Fruit fly (Drosophila melanogaster) whole organism, wandering third instar larva: ENCODE data around the gene SP555.

Experiments used
- Abd-B ChIP-seq: fragments of >200 bp; optimal IDR thresholded peaks from 2 replicates; lab custom pipeline; 2017; ENCODE audit warnings: missing biosample characterization, missing genetic modification characterization
- CG32264 ChIP-seq: fragments of 200-800 bp; sonication (Bioruptor generic); optimal IDR thresholded peaks from 2 replicates; lab custom pipeline; 2016; ENCODE audit warnings: missing biosample characterization, missing genetic modification characterization
- CG9705 ChIP-seq: fragments of 200-800 bp; sonication (Bioruptor generic); optimal IDR thresholded peaks from 2 replicates; lab custom pipeline; 2018; ENCODE audit warnings: missing biosample characterization, mild to moderate bottlenecking, missing genetic modification characterization
- CrebA ChIP-seq: fragments of 200-800 bp; sonication (Bioruptor generic); optimal IDR thresholded peaks from 2 replicates; lab custom pipeline; 2016; ENCODE audit warnings: missing biosample characterization, mild to moderate bottlenecking, missing genetic modification characterization, borderline replicate concordance
- GATAd ChIP-seq: sonication (Bioruptor generic); optimal IDR thresholded peaks from 2 replicates; lab custom pipeline; 2016; ENCODE audit warnings: missing biosample characterization, missing genetic modification characterization
- HLH106 ChIP-seq: fragments of 200-800 bp; optimal IDR thresholded peaks from 3 replicates; lab custom pipeline; 2019; ENCODE audit warnings: missing biosample characterization, mild to moderate bottlenecking, missing genetic modification characterization, moderate library complexity
- Hnf4 ChIP-seq: fragments of 200-800 bp; sonication (Bioruptor generic); optimal IDR thresholded peaks from 2 replicates; lab custom pipeline; 2016; ENCODE audit warnings: missing biosample characterization, mild to moderate bottlenecking, missing genetic modification characterization
- Hr78 ChIP-seq: fragments of >200 bp; optimal IDR thresholded peaks from 2 replicates; lab custom pipeline; 2017; ENCODE audit warnings: missing biosample characterization, missing genetic modification characterization
- Hr83 ChIP-seq: fragments of 200-300 bp; sonication (Bioruptor generic); optimal IDR thresholded peaks from 2 replicates; lab custom pipeline; 2016; ENCODE audit warnings: missing biosample characterization, mild to moderate bottlenecking, missing genetic modification characterization, moderate library complexity; ENCODE audit not compliant: poor library complexity, severe bottlenecking
- Jra ChIP-seq: sonication (Bioruptor generic); optimal IDR thresholded peaks from 2 replicates; lab custom pipeline; 2016; ENCODE audit warnings: missing biosample characterization, missing genetic modification characterization
- Mio ChIP-seq: sonication (Bioruptor generic); optimal IDR thresholded peaks from 2 replicates; lab custom pipeline; 2016; ENCODE audit warnings: missing biosample characterization, missing genetic modification characterization
- Myc ChIP-seq: fragments of >200 bp; optimal IDR thresholded peaks from 2 replicates; lab custom pipeline; 2017
- N ChIP-seq: fragments of >200 bp; optimal IDR thresholded peaks from 2 replicates; lab custom pipeline; 2018; ENCODE audit warnings: missing biosample characterization, missing external identifiers, missing genetic modification characterization
- OdsH ChIP-seq: fragments of 200-800 bp; sonication (Bioruptor generic); optimal IDR thresholded peaks from 2 replicates; lab custom pipeline; 2016; ENCODE audit warnings: missing biosample characterization, mild to moderate bottlenecking, missing genetic modification characterization
- Rel ChIP-seq, 2 experiments: fragments of 200-800 bp; sonication (Bioruptor generic) in 1 of 2; optimal IDR thresholded peaks; 2 replicates in 1 of 2; 3 replicates in 1 of 2; lab custom pipeline; 2016 to 2019; ENCODE audit warnings: mild to moderate bottlenecking in 2 of 2, missing biosample characterization in 2 of 2, missing genetic modification characterization in 2 of 2, moderate library complexity in 1 of 2
- Sp1 ChIP-seq: fragments of 200-800 bp; sonication (Bioruptor generic); optimal IDR thresholded peaks from 3 replicates; lab custom pipeline; 2019; ENCODE audit warnings: missing biosample characterization, mild to moderate bottlenecking, missing genetic modification characterization, moderate library complexity
- Vsx2 ChIP-seq: fragments of 200-300, 225-300 bp; sonication (Bioruptor generic); optimal IDR thresholded peaks from 2 replicates; lab custom pipeline; 2018; ENCODE audit warnings: missing biosample characterization, missing genetic modification characterization; ENCODE audit not compliant: partially characterized antibody
- br ChIP-seq: fragments of 200-800 bp; sonication (Bioruptor generic); optimal IDR thresholded peaks from 2 replicates; lab custom pipeline; 2016; ENCODE audit warnings: missing biosample characterization, missing genetic modification characterization
- dl ChIP-seq, 2 experiments: fragments of 175-275, 200-275 bp in 1 of 2; fragments of 200-275 bp in 1 of 2; sonication (Bioruptor generic); optimal IDR thresholded peaks; lab custom pipeline; 2018; ENCODE audit warnings: mild to moderate bottlenecking in 2 of 2, missing biosample characterization in 2 of 2, missing genetic modification characterization in 2 of 2, moderate library complexity in 2 of 2; ENCODE audit not compliant: partially characterized antibody in 2 of 2, insufficient read depth in 1 of 2
- dmrt93B ChIP-seq: fragments of 200-800 bp; sonication (Bioruptor generic); optimal IDR thresholded peaks from 2 replicates; lab custom pipeline; 2018; ENCODE audit warnings: missing biosample characterization, mild to moderate bottlenecking, missing genetic modification characterization
- dsf ChIP-seq: sonication (Bioruptor generic); optimal IDR thresholded peaks from 2 replicates; lab custom pipeline; 2016; ENCODE audit warnings: missing biosample characterization, missing genetic modification characterization, borderline replicate concordance
- ey ChIP-seq: fragments of 200-800 bp; sonication (Bioruptor generic); optimal IDR thresholded peaks from 2 replicates; lab custom pipeline; 2016; ENCODE audit warnings: missing biosample characterization, missing genetic modification characterization
- foxo ChIP-seq, 2 experiments: fragments of 200-800 bp; sonication (Bioruptor generic); optimal IDR thresholded peaks; 2 replicates in 1 of 2; 3 replicates in 1 of 2; lab custom pipeline; 2016 to 2017; ENCODE audit warnings: missing biosample characterization in 2 of 2, missing genetic modification characterization in 2 of 2
- fru ChIP-seq: fragments of 200-800 bp; sonication (Bioruptor generic); optimal IDR thresholded peaks from 3 replicates; lab custom pipeline; 2016; ENCODE audit warnings: missing biosample characterization, mild to moderate bottlenecking, missing genetic modification characterization
- h ChIP-seq: fragments of 200-800 bp; sonication (Bioruptor generic); optimal IDR thresholded peaks from 3 replicates; lab custom pipeline; 2016; ENCODE audit warnings: missing biosample characterization, mild to moderate bottlenecking, missing genetic modification characterization
- lola ChIP-seq: fragments of >200 bp; optimal IDR thresholded peaks from 2 replicates; lab custom pipeline; 2017; ENCODE audit warnings: missing biosample characterization, missing genetic modification characterization
- pan ChIP-seq: fragments of >200 bp; optimal IDR thresholded peaks from 2 replicates; lab custom pipeline; 2017
- psq ChIP-seq: fragments of 200-800 bp; sonication (Bioruptor generic); optimal IDR thresholded peaks from 3 replicates; lab custom pipeline; 2017; ENCODE audit warnings: missing biosample characterization, mild to moderate bottlenecking, missing genetic modification characterization, moderate library complexity
- rgr ChIP-seq: fragments of 200-800 bp; sonication (Bioruptor generic); optimal IDR thresholded peaks from 3 replicates; lab custom pipeline; 2016; ENCODE audit warnings: missing biosample characterization, mild to moderate bottlenecking, missing genetic modification characterization
- sage ChIP-seq: fragments of 200-800 bp; sonication (Bioruptor generic); optimal IDR thresholded peaks from 2 replicates; lab custom pipeline; 2016; ENCODE audit warnings: missing biosample characterization, mild to moderate bottlenecking, missing genetic modification characterization
- sv ChIP-seq: fragments of 200-800 bp; sonication (Bioruptor generic); optimal IDR thresholded peaks from 3 replicates; lab custom pipeline; 2016; ENCODE audit warnings: missing biosample characterization, missing genetic modification characterization
- tai ChIP-seq: sonication (Bioruptor generic); optimal IDR thresholded peaks from 2 replicates; lab custom pipeline; 2016; ENCODE audit warnings: missing biosample characterization, missing genetic modification characterization
- usp ChIP-seq: fragments of >200 bp; optimal IDR thresholded peaks from 2 replicates; lab custom pipeline; 2017; ENCODE audit warnings: missing biosample characterization, missing genetic modification characterization
- woc ChIP-seq: sonication (Bioruptor generic); optimal IDR thresholded peaks from 2 replicates; lab custom pipeline; 2016; ENCODE audit warnings: missing biosample characterization, mild to moderate bottlenecking, missing genetic modification characterization

SP555 gene

DNA sequence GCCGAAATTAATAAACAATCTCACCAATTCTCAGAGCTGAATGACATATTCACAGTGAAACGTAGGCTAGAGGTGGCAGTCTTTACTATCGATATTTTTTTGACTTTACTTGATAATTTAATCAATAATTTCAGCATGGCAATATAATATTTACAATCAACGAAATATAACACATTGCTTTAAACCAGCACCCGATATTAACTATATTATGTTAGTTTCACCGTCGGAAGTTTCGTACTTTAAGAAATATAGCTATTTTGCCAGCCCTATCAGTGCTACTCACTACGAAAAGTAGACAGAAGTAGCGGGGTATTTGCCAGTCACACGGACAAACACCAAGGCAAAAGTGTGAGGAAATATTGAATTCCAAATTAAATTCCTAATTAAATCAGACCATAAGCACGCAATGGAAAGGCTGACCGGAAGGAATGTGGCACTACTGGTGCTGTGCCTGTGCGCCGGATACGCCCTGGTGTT is 26.7 kb upstream of the SP555 start, which contains the start of the genes CG31917, Tfb5 and SelT:
Gene CG31917, minus strand, starts transcription at position 51 of the 477 bp plus-strand sequence.
Gene Tfb5, minus strand, starts transcription at position 51 of the 477 bp plus-strand sequence.
Gene SelT, plus strand, starts transcription at position 139 of the 477 bp plus-strand sequence.
- TF ChIP-seq HLH106 (tag; lab: Kevin White, UChicago): peak; percentile 67
- TF ChIP-seq foxo (GFP tag; optimal IDR thresholded peaks at IDR 0.05; lab: Kevin White, UChicago): peak in 1 of 2 experiments; percentile 66
- no peak for TF ChIP-seq dsf (GFP tag; lab: Kevin White, UChicago)
- peak; percentile 45 for TF ChIP-seq psq
- TF ChIP-seq ey (GFP tag; lab: Kevin White, UChicago): peak; percentile 72
- no peak for TF ChIP-seq dmrt93B (GFP tag; lab: Kevin White, UChicago)
- TF ChIP-seq Hr83: no peak
- TF ChIP-seq fru: peak; percentile 52
- peak; percentile 93 for TF ChIP-seq Myc (lab: Kevin White, UChicago)
- TF ChIP-seq Sp1 (GFP tag; lab: Kevin White, UChicago): peak; percentile 55
- TF ChIP-seq CG32264 (GFP tag; lab: Kevin White, UChicago): peak; percentile 46
- no peak for TF ChIP-seq Abd-B (GFP tag; lab: Kevin White, UChicago)
- peak; percentile 55 for TF ChIP-seq OdsH (GFP tag; lab: Kevin White, UChicago)
- TF ChIP-seq Hr78 (GFP tag; lab: Kevin White, UChicago): no peak
- TF ChIP-seq usp: no peak
- peak; percentile 79 for TF ChIP-seq h (GFP tag; lab: Kevin White, UChicago)
- peak; percentile 37 for TF ChIP-seq CG9705 (GFP tag; lab: Kevin White, UChicago)
- TF ChIP-seq rgr (GFP tag; lab: Kevin White, UChicago): peak; percentile 75
- peak; percentile 92 for TF ChIP-seq woc (GFP tag; lab: Kevin White, UChicago)
- no peak for TF ChIP-seq Jra (GFP tag; lab: Kevin White, UChicago)
- no peak for TF ChIP-seq Hnf4 (GFP tag; lab: Kevin White, UChicago)
- TF ChIP-seq sv (GFP tag; lab: Kevin White, UChicago): peak; percentile 45
- no peak for TF ChIP-seq pan (lab: Kevin White, UChicago)
- peak; percentile 60 for TF ChIP-seq br
- no peak for TF ChIP-seq dl (GFP tag; optimal IDR thresholded peaks at IDR 0.05; lab: Kevin White, UChicago; ENCODE audit: insufficient read depth in 1 of 2, partially characterized antibody in 2 of 2)

DNA sequence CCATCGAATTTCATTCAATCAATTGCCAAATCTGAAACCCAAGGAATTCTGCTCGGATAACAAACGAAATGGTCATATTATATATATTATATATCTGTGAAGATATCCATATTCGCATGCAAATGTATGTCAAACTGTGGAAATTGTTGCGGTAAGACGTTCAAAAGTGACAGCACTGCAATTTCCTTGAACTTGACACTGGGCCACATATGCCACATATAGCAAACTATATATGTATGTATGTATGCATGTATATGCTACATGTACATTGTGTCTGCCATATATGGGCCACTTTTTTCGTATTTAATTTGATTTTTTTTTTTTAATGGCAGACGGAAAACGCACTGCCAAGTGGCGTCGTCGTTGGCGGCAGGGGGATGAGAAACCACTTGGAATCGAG is 17.0 kb upstream of the SP555 start:
- TF ChIP-seq h (GFP tag; lab: Kevin White, UChicago) (no peak), N (GFP tag; lab: Kevin White, UChicago) (no peak), Hr78 (GFP tag; lab: Kevin White, UChicago) (no peak), Hr83 (no peak), Sp1 (GFP tag; lab: Kevin White, UChicago) (no peak), tai (no peak), Rel (GFP tag; optimal IDR thresholded peaks at IDR 0.05; lab: Kevin White, UChicago) (no peak), Rel (tag; optimal IDR thresholded peaks at IDR 0.05; lab: Kevin White, UChicago) (no peak), Mio (no peak), pan (lab: Kevin White, UChicago) (no peak), rgr (GFP tag; lab: Kevin White, UChicago) (no peak), CG32264 (GFP tag; lab: Kevin White, UChicago) (no peak), woc (GFP tag; lab: Kevin White, UChicago) (no peak), psq (no peak), OdsH (GFP tag; lab: Kevin White, UChicago) (no peak), dl (GFP tag; optimal IDR thresholded peaks at IDR 0.05; lab: Kevin White, UChicago; ENCODE audit: insufficient read depth in 1 of 2, partially characterized antibody in 2 of 2) (no peak), Vsx2 (GFP tag; lab: Kevin White, UChicago) (no peak), foxo (GFP tag; optimal IDR thresholded peaks at IDR 0.05; lab: Kevin White, UChicago) (no peak), br (no peak), Jra (GFP tag; lab: Kevin White, UChicago) (no peak)

DNA sequence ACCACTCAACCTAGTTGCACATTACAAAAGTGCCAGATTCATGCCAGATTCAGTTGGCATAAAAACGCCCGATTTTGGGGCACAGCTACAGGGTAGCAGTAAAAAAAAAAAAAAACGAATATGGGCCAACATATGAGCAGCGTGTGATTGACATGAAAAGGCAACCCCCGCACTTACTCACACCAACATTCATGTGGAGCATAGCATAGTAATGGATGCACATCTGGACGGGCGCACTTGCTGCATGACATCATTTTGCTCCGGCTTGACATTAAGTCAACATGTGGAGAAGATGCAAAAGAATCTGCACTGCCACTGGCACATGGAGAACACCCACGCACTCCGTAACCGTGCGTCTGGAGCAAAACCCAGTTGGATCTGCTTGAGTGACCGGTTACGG is 14.9 kb upstream of the SP555 start:
- TF ChIP-seq br (no peak), dmrt93B (GFP tag; lab: Kevin White, UChicago) (no peak), h (GFP tag; lab: Kevin White, UChicago) (no peak), CrebA (no peak), Sp1 (GFP tag; lab: Kevin White, UChicago) (no peak), CG32264 (GFP tag; lab: Kevin White, UChicago) (no peak), dl (GFP tag; optimal IDR thresholded peaks at IDR 0.05; lab: Kevin White, UChicago; ENCODE audit: insufficient read depth in 1 of 2, partially characterized antibody in 2 of 2) (no peak), pan (lab: Kevin White, UChicago) (no peak), foxo (GFP tag; optimal IDR thresholded peaks at IDR 0.05; lab: Kevin White, UChicago) (no peak), lola (GFP tag; lab: Kevin White, UChicago) (no peak), Jra (GFP tag; lab: Kevin White, UChicago) (no peak), psq (no peak), dsf (GFP tag; lab: Kevin White, UChicago) (no peak), GATAd (no peak), sage (GFP tag; lab: Kevin White, UChicago) (no peak), Myc (lab: Kevin White, UChicago) (no peak), Hr83 (no peak), sv (GFP tag; lab: Kevin White, UChicago) (no peak), OdsH (GFP tag; lab: Kevin White, UChicago) (no peak), usp (no peak)
